Worm (Caenorhabditis elegans) whole organism, mixed stage, embryonic: ENCODE data around the gene arrd-11.

Source experiments
- M03D4.4 ChIP-seq: sonication (generic microtip); optimal IDR thresholded peaks from 2 replicates; lab custom pipeline; 2017; ENCODE audit warnings: mild to moderate bottlenecking, missing genetic modification characterization, missing compliant biosample characterization
- ceh-39 ChIP-seq: fragments of 150-350 bp; optimal IDR thresholded peaks from 2 replicates; lab custom pipeline; 2014; ENCODE audit warnings: missing biosample characterization, missing genetic modification characterization
- ceh-43 ChIP-seq: fragments of 200-800 bp; sonication (Bioruptor generic); optimal IDR thresholded peaks from 2 replicates; lab custom pipeline; 2018; ENCODE audit warnings: mild to moderate bottlenecking, missing genetic modification characterization, moderate library complexity, missing compliant biosample characterization
- ceh-83 ChIP-seq: fragments of 200-800 bp; sonication (Bioruptor generic); optimal IDR thresholded peaks from 2 replicates; lab custom pipeline; 2018; ENCODE audit warnings: mild to moderate bottlenecking, missing genetic modification characterization, missing compliant biosample characterization
- drap-1 ChIP-seq: fragments of 200-800 bp; sonication (Bioruptor generic); optimal IDR thresholded peaks from 3 replicates; lab custom pipeline; 2018; ENCODE audit warnings: mild to moderate bottlenecking, missing genetic modification characterization, missing compliant biosample characterization
- elt-1 ChIP-seq: sonication (generic microtip); optimal IDR thresholded peaks from 2 replicates; lab custom pipeline; 2017; ENCODE audit warnings: missing genetic modification characterization, mild to moderate bottlenecking, missing compliant biosample characterization, antibody characterized with exemption, moderate library complexity, borderline replicate concordance; ENCODE audit not compliant: insufficient read depth
- ham-2 ChIP-seq: fragments of 200-800 bp; sonication (Bioruptor generic); optimal IDR thresholded peaks from 2 replicates; lab custom pipeline; 2018; ENCODE audit warnings: mild to moderate bottlenecking, missing genetic modification characterization, missing compliant biosample characterization
- hlh-1 ChIP-seq: fragments of 150-350 bp; optimal IDR thresholded peaks from 2 replicates; lab custom pipeline; 2014; ENCODE audit warnings: missing biosample characterization, missing genetic modification reagents, missing genetic modification characterization
- lin-32 ChIP-seq: fragments of 200-800 bp; sonication (Bioruptor generic); optimal IDR thresholded peaks from 2 replicates; lab custom pipeline; 2018; ENCODE audit warnings: mild to moderate bottlenecking, missing genetic modification characterization, missing compliant biosample characterization
- lsy-2 ChIP-seq: fragments of 150-350 bp; optimal IDR thresholded peaks from 2 replicates; lab custom pipeline; 2014; ENCODE audit warnings: missing biosample characterization, missing genetic modification characterization
- mab-5 ChIP-seq: fragments of 150-350 bp; optimal IDR thresholded peaks from 2 replicates; lab custom pipeline; 2014; ENCODE audit warnings: missing biosample characterization, missing genetic modification characterization
- mep-1 ChIP-seq: fragments of 150-350 bp; optimal IDR thresholded peaks from 2 replicates; lab custom pipeline; 2017; ENCODE audit warnings: missing biosample characterization, missing genetic modification reagents, missing genetic modification characterization, inconsistent platforms
- mls-2 ChIP-seq: sonication (generic microtip); optimal IDR thresholded peaks from 2 replicates; lab custom pipeline; 2016; ENCODE audit warnings: mild to moderate bottlenecking, missing genetic modification characterization, moderate library complexity, missing compliant biosample characterization
- nhr-12 ChIP-seq: fragments of 150-350 bp; optimal IDR thresholded peaks from 2 replicates; lab custom pipeline; 2014; ENCODE audit warnings: missing biosample characterization, missing genetic modification characterization
- nhr-2 ChIP-seq: fragments of 150-350 bp; optimal IDR thresholded peaks from 2 replicates; lab custom pipeline; 2014; ENCODE audit warnings: missing biosample characterization, missing genetic modification characterization
- nhr-28 ChIP-seq: fragments of 150-350 bp; optimal IDR thresholded peaks from 2 replicates; lab custom pipeline; 2014; ENCODE audit warnings: missing biosample characterization, missing genetic modification characterization
- nhr-76 ChIP-seq: sonication (generic microtip); optimal IDR thresholded peaks from 2 replicates; lab custom pipeline; 2017; ENCODE audit warnings: missing biosample characterization, missing genetic modification characterization
- pha-4 ChIP-seq: fragments of 150-350 bp; optimal IDR thresholded peaks from 2 replicates; lab custom pipeline; 2018; ENCODE audit warnings: missing biosample characterization, missing genetic modification reagents, missing genetic modification characterization
- sem-2 ChIP-seq: fragments of 200-800 bp; sonication (Bioruptor generic); optimal IDR thresholded peaks from 2 replicates; lab custom pipeline; 2018; ENCODE audit warnings: mild to moderate bottlenecking, missing genetic modification characterization, missing compliant biosample characterization
- snpc-4 ChIP-seq: fragments of 150-350 bp; optimal IDR thresholded peaks from 2 replicates; lab custom pipeline; 2014; ENCODE audit warnings: missing biosample characterization, missing genetic modification characterization
- sptf-1 ChIP-seq: sonication (generic microtip); optimal IDR thresholded peaks from 2 replicates; lab custom pipeline; 2017; ENCODE audit warnings: mild to moderate bottlenecking, missing genetic modification characterization, moderate library complexity, missing compliant biosample characterization
- unc-120 ChIP-seq: sonication (generic microtip); optimal IDR thresholded peaks from 2 replicates; lab custom pipeline; 2017; ENCODE audit warnings: missing genetic modification characterization, missing compliant biosample characterization; ENCODE audit not compliant: poor library complexity, severe bottlenecking
- ztf-11 ChIP-seq: fragments of 150-350 bp; optimal IDR thresholded peaks from 2 replicates; lab custom pipeline; 2014; ENCODE audit warnings: missing biosample characterization, missing genetic modification characterization

arrd-11 gene

DNA sequence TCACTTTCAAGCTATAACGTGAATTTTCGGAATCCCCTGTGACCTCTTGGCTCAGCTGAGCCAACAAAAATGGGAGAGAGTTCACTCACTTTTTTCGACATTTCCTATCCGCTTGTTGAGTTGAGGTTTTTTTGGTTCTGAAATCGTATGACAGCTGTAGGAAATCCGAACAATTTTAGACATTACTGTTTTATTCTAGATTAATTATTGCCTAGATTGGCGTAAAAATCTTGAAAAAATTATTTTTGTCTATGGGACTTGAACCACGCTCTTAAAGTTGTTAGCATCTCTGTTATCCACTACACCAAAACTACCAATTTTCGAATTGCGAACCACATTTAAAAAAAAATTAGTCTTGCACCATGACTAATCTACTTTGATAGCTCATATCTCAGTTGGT, 20.7 kb downstream of the arrd-11 start, which contains the start of gene C01B9.4:
TSS of gene C01B9.4 (minus strand) at position 101 of the 400 bp plus-strand sequence.
- TF ChIP-seq elt-1, result no peak

DNA sequence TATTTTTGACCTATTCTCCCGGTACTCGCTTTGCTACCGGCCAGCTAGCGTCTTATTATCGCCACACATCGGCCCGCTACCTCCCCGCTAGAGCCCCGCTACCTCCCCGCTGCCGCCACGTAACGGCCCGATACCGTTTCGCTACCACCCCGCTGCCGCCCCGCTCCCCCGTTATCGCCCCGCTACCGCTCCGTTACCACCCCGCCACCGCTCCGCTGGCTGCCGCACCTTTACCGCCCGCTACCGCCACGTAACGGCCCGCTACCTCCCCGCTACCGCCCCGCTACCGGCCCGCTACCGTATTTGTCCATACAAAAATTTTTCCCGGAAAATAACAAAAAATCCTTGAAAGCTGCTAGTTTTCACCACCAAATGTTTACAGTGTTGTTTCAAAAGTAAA, 22.4 kb downstream of the arrd-11 start:
- TF ChIP-seq unc-120 (tag; lab: Kevin White, UChicago), result no peak
- peak; percentile 23 for TF ChIP-seq ceh-83 (GFP tag; lab: Kevin White, UChicago)
- TF ChIP-seq drap-1 (GFP tag; lab: Kevin White, UChicago), result peak; percentile 12
- TF ChIP-seq nhr-2, result no peak
- peak; percentile 27 for TF ChIP-seq ham-2 (GFP tag; lab: Kevin White, UChicago)
- no peak for TF ChIP-seq sem-2 (GFP tag; lab: Kevin White, UChicago)

DNA sequence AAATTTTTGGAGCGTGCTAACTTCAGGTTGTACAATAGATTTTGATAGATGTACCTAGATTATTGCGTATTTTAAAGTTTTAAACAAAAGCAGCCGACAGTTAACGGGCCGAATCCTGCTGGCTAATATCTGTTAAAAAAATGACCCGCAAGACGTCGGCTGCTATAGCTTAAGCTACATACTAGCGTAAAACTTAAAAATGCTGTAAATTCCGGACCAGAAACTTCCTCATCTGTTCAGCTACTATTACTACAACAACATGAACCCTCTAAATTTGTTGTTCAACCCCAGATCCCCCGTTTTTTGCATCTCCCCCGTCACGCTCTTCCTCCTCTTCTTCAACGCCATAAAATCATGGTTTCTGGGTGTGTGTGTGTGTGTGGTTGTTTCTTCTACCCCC, 23.7 kb downstream of the arrd-11 start:
- TF ChIP-seq mep-1 (tag; lab: Kevin White, UChicago) (no peak), lin-32 (GFP tag; lab: Kevin White, UChicago) (no peak), unc-120 (tag; lab: Kevin White, UChicago) (no peak), mls-2 (no peak), drap-1 (GFP tag; lab: Kevin White, UChicago) (no peak), ceh-39 (tag; lab: Kevin White, UChicago) (no peak), snpc-4 (tag; lab: Kevin White, UChicago) (no peak), sptf-1 (tag; lab: Kevin White, UChicago) (no peak)

DNA sequence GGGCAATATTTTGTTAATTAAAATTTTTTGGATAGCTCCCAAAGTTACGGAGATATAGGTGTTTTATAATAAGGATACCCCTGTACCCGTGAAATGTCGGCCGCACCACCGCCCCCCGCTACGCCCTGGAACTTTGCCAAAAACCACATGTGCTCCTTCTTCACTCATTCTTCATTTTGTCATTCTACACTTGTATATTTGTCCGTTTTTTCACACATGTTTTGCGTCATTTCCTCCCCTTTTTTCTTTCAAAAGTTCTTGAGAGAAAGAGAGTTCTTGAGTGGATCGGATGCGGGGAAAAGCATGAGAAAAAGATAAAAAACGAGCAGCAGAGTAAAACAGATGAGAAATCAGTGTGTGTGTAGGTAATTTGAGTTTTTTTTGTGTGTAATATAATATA, 25.6 kb downstream of the arrd-11 start:
- TF ChIP-seq ceh-83 (GFP tag; lab: Kevin White, UChicago) (no peak), lsy-2 (tag; lab: Kevin White, UChicago) (no peak)

DNA sequence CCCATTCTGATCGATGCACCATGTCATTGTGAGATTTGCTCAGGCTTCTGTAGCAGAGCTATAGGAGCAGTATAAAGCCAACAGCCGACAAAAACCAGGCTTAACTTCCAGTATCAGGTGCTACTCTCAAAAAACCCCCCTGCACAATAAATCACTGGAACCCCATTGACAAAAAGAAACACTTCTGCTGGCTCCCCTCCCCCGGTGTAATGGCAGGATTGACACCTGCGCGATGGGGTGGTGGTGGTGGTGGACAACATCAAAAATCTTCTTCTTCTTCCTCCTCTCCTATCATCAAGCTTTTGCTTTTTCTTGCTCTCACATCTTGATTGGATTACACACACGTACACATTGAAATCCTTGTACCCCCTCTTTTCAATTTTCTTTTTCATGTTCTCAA, 26.5 kb downstream of the arrd-11 start:
- TF ChIP-seq mab-5 (tag; lab: Kevin White, UChicago) (no peak), sptf-1 (tag; lab: Kevin White, UChicago) (no peak), snpc-4 (tag; lab: Kevin White, UChicago) (no peak), hlh-1 (tag; lab: Kevin White, UChicago) (peak; percentile 56)
- TF ChIP-seq, all 35 proteins: peak for 1

DNA sequence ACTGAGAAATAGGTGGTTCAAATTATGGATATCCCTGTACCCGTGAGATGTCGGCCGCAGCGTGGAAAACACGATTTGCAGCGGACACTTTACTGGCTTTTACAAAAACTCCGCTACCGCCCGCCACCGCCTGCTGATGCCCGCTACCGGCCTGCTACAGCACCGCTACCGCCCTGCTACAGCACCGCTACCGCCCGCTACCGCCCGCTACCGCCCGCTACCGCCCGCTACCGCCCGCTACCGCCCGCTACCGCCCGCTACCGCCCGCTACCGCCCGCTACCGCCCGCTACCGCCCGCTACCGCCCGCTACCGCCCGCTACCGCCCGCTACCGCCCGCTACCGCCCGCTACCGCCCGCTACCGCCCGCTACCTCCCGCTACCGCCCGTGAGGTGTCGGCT, 27.5 kb downstream of the arrd-11 start:
- TF ChIP-seq mls-2 (peak; percentile 31), sptf-1 (tag; lab: Kevin White, UChicago) (peak; percentile 25)

DNA sequence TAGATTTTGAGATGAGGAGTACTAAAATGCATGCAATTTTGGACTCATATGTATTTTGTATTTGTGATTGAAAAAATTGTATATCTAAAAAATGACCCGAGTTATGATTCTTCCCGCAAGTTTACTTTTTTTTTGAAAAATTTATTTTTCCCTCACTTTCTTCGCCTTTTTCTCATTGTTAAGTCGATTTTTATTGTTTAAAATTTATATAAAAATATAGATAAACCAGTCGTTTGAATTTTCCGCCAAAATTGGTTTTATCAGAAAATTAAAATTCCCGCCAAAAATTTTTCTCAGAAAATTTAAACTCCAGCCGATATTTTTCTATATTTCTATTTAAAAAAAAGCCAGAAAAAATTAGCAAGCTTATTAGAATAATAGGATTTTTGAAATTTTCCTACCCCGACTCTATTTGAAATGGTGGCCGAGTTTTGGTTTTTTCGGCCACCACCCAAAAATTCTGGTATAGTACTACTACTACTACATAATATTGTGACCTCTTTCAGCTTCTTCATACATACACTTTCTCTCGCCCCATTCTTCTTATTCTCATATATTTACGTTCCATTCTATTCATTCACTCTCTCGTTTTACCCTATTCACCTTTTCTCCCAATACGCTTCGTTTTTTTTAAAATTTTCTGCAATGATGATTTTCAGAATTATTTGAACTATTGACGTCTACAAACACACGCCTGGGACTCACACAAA, 28.5 kb downstream of the arrd-11 start, which contains the start of gene ZK131.11:
TSS of gene ZK131.11 (plus strand) at position 660 of the 710 bp plus-strand sequence.
- TF ChIP-seq nhr-2, result no peak
- no peak for TF ChIP-seq ceh-43
- TF ChIP-seq nhr-12 (tag; lab: Kevin White, UChicago), result no peak
- TF ChIP-seq sptf-1 (tag; lab: Kevin White, UChicago), result no peak
- TF ChIP-seq, all 35 proteins: peak for 0

DNA sequence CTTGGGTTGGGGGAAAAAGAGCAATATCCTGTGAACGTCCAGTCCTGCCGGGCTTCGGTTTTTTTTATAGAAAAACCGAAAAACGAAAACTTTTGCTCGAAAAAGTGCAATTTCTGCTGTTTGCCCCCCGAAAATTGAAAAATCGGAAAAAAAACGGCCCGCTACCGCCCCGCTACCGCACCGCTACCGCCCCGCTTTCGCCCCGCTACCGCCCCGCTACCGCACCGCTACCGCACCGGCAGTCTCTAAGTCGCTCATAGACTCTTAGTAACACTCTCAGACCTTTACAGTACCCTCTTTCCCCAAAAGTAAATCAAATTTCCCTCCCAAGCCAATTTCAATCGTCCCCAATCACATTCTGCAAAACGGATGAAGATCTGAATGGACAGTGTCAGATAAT, 31.9 kb downstream of the arrd-11 start:
- TF ChIP-seq ham-2 (GFP tag; lab: Kevin White, UChicago) (no peak), ztf-11 (no peak), nhr-28 (tag; lab: Kevin White, UChicago) (no peak)

DNA sequence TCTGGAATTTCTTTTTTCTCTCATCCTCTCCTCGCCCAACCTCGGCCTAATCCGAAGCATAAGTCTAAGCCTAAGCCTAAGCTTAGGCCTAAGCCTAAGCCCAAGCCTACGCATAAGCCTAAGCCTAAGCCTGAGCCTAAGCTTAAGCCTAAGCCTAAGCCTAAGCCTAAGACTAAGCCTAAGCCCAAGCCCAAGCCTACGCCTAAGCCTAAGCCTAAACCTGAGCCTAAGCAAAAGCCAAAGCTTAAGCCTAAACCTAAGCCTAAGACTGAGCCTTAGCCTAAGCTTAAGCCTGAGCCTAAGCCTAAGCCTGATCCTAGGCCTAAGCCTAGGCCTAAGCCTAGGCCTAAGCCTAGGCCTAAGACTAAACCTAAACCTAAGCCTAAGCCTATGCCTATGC, 33.1 kb downstream of the arrd-11 start:
- TF ChIP-seq sem-2 (GFP tag; lab: Kevin White, UChicago), result no peak
- TF ChIP-seq ham-2 (GFP tag; lab: Kevin White, UChicago), result peak; percentile 8
- TF ChIP-seq nhr-76 (tag; lab: Kevin White, UChicago), result no peak
- no peak for TF ChIP-seq M03D4.4 (tag; lab: Kevin White, UChicago)
- TF ChIP-seq sptf-1 (tag; lab: Kevin White, UChicago), result peak; percentile 39
- TF ChIP-seq pha-4 (tag; lab: Kevin White, UChicago), result no peak
